Worm (Caenorhabditis elegans) whole organism, L4 larva: ENCODE results near the gene ZK370.6.

Experiments used
- F37D6.2 ChIP-seq: sonication (generic microtip); optimal IDR thresholded peaks from 2 replicates; lab custom pipeline; 2016; ENCODE audit warnings: mild to moderate bottlenecking, missing genetic modification characterization, missing compliant biosample characterization
- F49E8.2 ChIP-seq: sonication (generic microtip); optimal IDR thresholded peaks from 2 replicates; lab custom pipeline; 2016; ENCODE audit warnings: missing compliant biosample characterization, mild to moderate bottlenecking, missing genetic modification characterization, borderline replicate concordance
- T20F7.1 ChIP-seq: fragments of 200-800 bp; sonication (Bioruptor generic); optimal IDR thresholded peaks from 2 replicates; lab custom pipeline; 2018; ENCODE audit warnings: mild to moderate bottlenecking, missing genetic modification characterization, missing compliant biosample characterization
- Y48G9A.11 ChIP-seq: fragments of 200-800 bp; sonication (Bioruptor generic); IDR thresholded peaks from 2 replicates; pipeline ENCODE4 v1.3.6; 2022; ENCODE audit warnings: missing genetic modification reagents, missing genetic modification characterization, missing compliant biosample characterization
- aha-1 ChIP-seq: fragments of 150-350 bp; peaks from one replicate; lab custom pipeline; 2014; ENCODE audit warnings: missing biosample characterization, missing genetic modification characterization
- arid-1 ChIP-seq: fragments of 200-800 bp; sonication (Bioruptor generic); conservative IDR thresholded peaks from 2 replicates; pipeline ENCODE4 v1.3.6; 2022; ENCODE audit warnings: missing genetic modification reagents, missing genetic modification characterization, missing compliant biosample characterization
- ceh-20 ChIP-seq: fragments of 200-800 bp; sonication (Bioruptor generic); IDR thresholded peaks from 2 replicates; pipeline ENCODE4 v1.3.6; 2022; ENCODE audit warnings: missing genetic modification reagents, missing genetic modification characterization, missing compliant biosample characterization
- ceh-32 ChIP-seq: sonication (generic microtip); optimal IDR thresholded peaks from 2 replicates; lab custom pipeline; 2016; ENCODE audit warnings: mild to moderate bottlenecking, missing genetic modification characterization, missing compliant biosample characterization; ENCODE audit not compliant: poor library complexity
- cey-2 ChIP-seq: sonication (generic microtip); optimal IDR thresholded peaks from 3 replicates; lab custom pipeline; 2017; ENCODE audit warnings: missing genetic modification characterization, mild to moderate bottlenecking, missing compliant biosample characterization, antibody characterized with exemption, borderline replicate concordance; ENCODE audit not compliant: insufficient read depth
- daf-12 ChIP-seq: fragments of 150-350 bp; optimal IDR thresholded peaks from 2 replicates; lab custom pipeline; 2014; ENCODE audit warnings: missing biosample characterization, missing genetic modification reagents, missing genetic modification characterization
- daf-16 ChIP-seq, 3 experiments: sonication (generic microtip); optimal IDR thresholded peaks; 2 replicates each; lab custom pipeline; 2016 to 2017; ENCODE audit warnings: missing genetic modification characterization in 3 of 3, missing genetic modification reagents in 3 of 3, mild to moderate bottlenecking in 2 of 3, missing compliant biosample characterization in 2 of 3, missing biosample characterization in 1 of 3, moderate library complexity in 1 of 3
- dmd-6 ChIP-seq: fragments of 200-800 bp; sonication (Bioruptor generic); IDR thresholded peaks from 2 replicates; pipeline ENCODE4 v1.3.6; 2022; ENCODE audit warnings: missing genetic modification reagents, missing genetic modification characterization, missing compliant biosample characterization
- dmd-9 ChIP-seq: fragments of 200-800 bp; sonication (Bioruptor generic); IDR thresholded peaks from 2 replicates; pipeline ENCODE4 v1.3.6; 2022; ENCODE audit warnings: missing genetic modification reagents, missing genetic modification characterization, missing compliant biosample characterization
- dve-1 ChIP-seq: sonication (generic microtip); optimal IDR thresholded peaks from 2 replicates; lab custom pipeline; 2017; ENCODE audit warnings: antibody characterized with exemption, mild to moderate bottlenecking, missing genetic modification characterization, missing compliant biosample characterization; ENCODE audit not compliant: insufficient read depth
- gei-8 ChIP-seq: fragments of 200-800 bp; sonication (Bioruptor generic); optimal IDR thresholded peaks from 2 replicates; lab custom pipeline; 2018; ENCODE audit warnings: mild to moderate bottlenecking, missing genetic modification characterization, missing compliant biosample characterization
- hif-1 ChIP-seq, 2 experiments: sonication (generic microtip); optimal IDR thresholded peaks; 2 replicates each; lab custom pipeline; 2016 to 2017; ENCODE audit warnings: missing compliant biosample characterization in 2 of 2, missing genetic modification characterization in 2 of 2, missing genetic modification reagents in 2 of 2, missing genotype in 2 of 2, mild to moderate bottlenecking in 1 of 2
- hlh-11 ChIP-seq: fragments of 200-800 bp; sonication (Bioruptor generic); optimal IDR thresholded peaks from 2 replicates; lab custom pipeline; 2018; ENCODE audit warnings: mild to moderate bottlenecking, missing genetic modification characterization, missing compliant biosample characterization
- hlh-30 ChIP-seq: sonication (generic microtip); optimal IDR thresholded peaks from 2 replicates; lab custom pipeline; 2017; ENCODE audit warnings: antibody characterized with exemption, mild to moderate bottlenecking, missing genetic modification characterization, missing compliant biosample characterization; ENCODE audit not compliant: insufficient read depth
- lin-1 ChIP-seq: fragments of 200-800 bp; sonication (Bioruptor generic); IDR thresholded peaks from 2 replicates; pipeline ENCODE4 v1.3.6; 2022; ENCODE audit warnings: missing genetic modification reagents, missing genetic modification characterization, missing compliant biosample characterization
- lin-13 ChIP-seq: fragments of 150-350 bp; optimal IDR thresholded peaks from 2 replicates; lab custom pipeline; 2014; ENCODE audit warnings: missing biosample characterization, missing genetic modification reagents, missing genetic modification characterization
- lin-38 ChIP-seq: fragments of 200-800 bp; sonication (Bioruptor generic); IDR thresholded peaks from 2 replicates; pipeline ENCODE4 v1.3.6; 2022; ENCODE audit warnings: missing genetic modification reagents, missing genetic modification characterization, missing compliant biosample characterization
- madf-5 ChIP-seq, 2 experiments: fragments of 200-800 bp; sonication (Bioruptor generic); IDR thresholded peaks; 2 replicates each; pipeline ENCODE4 v1.3.6; 2022; ENCODE audit warnings: missing compliant biosample characterization in 2 of 2, missing genetic modification characterization in 2 of 2
- mdl-1 ChIP-seq, 2 experiments: fragments of 150-350 bp in 1 of 2; sonication (generic microtip) in 1 of 2; optimal IDR thresholded peaks; 2 replicates each; lab custom pipeline; 2014 to 2017; ENCODE audit warnings: missing biosample characterization in 2 of 2, missing genetic modification characterization in 2 of 2
- mep-1 ChIP-seq: fragments of 150-350 bp; sonication (generic microtip); optimal IDR thresholded peaks from 3 replicates; lab custom pipeline; 2014; ENCODE audit warnings: missing biosample characterization, missing genetic modification characterization
- mes-2 ChIP-seq: sonication (generic microtip); optimal IDR thresholded peaks from 2 replicates; lab custom pipeline; 2016; ENCODE audit warnings: missing genotype, mild to moderate bottlenecking, missing genetic modification characterization, missing compliant biosample characterization; ENCODE audit not compliant: poor library complexity, severe bottlenecking
- mxl-3 ChIP-seq: fragments of 200-800 bp; sonication (Bioruptor generic); optimal IDR thresholded peaks from 2 replicates; lab custom pipeline; 2018; ENCODE audit warnings: mild to moderate bottlenecking, missing genetic modification characterization, missing compliant biosample characterization
- nhr-102 ChIP-seq: sonication (generic microtip); optimal IDR thresholded peaks from 2 replicates; lab custom pipeline; 2016; ENCODE audit warnings: mild to moderate bottlenecking, missing genetic modification characterization, moderate library complexity, missing compliant biosample characterization
- nhr-11 ChIP-seq: fragments of 150-350 bp; optimal IDR thresholded peaks from 2 replicates; lab custom pipeline; 2014; ENCODE audit warnings: missing biosample characterization, missing genetic modification characterization
- nhr-111 ChIP-seq: fragments of 200-800 bp; sonication (Bioruptor generic); optimal IDR thresholded peaks from 2 replicates; lab custom pipeline; 2018; ENCODE audit warnings: mild to moderate bottlenecking, missing genetic modification characterization, missing compliant biosample characterization
- nhr-25 ChIP-seq: sonication (generic microtip); optimal IDR thresholded peaks from 2 replicates; lab custom pipeline; 2017; ENCODE audit warnings: missing genetic modification characterization, mild to moderate bottlenecking, missing compliant biosample characterization, antibody characterized with exemption, moderate library complexity, borderline replicate concordance; ENCODE audit not compliant: insufficient read depth
- nhr-28 ChIP-seq: fragments of 150-350 bp; optimal IDR thresholded peaks from 2 replicates; lab custom pipeline; 2014; ENCODE audit warnings: missing biosample characterization, missing genetic modification characterization
- nhr-48 ChIP-seq: sonication (generic microtip); optimal IDR thresholded peaks from 2 replicates; lab custom pipeline; 2016; ENCODE audit warnings: mild to moderate bottlenecking, missing genetic modification characterization, missing compliant biosample characterization
- nhr-6 ChIP-seq: fragments of 150-350 bp; optimal IDR thresholded peaks from 2 replicates; lab custom pipeline; 2014; ENCODE audit warnings: missing biosample characterization, missing genetic modification characterization
- nhr-77 ChIP-seq: fragments of 150-350 bp; optimal IDR thresholded peaks from 2 replicates; lab custom pipeline; 2014; ENCODE audit warnings: missing biosample characterization, missing genetic modification characterization
- php-3 ChIP-seq: fragments of 200-800 bp; sonication (Bioruptor generic); IDR thresholded peaks from 2 replicates; pipeline ENCODE4 v1.3.6; 2022; ENCODE audit warnings: missing genetic modification reagents, missing genetic modification characterization, missing compliant biosample characterization
- pqm-1 ChIP-seq: sonication (generic microtip); optimal IDR thresholded peaks from 2 replicates; lab custom pipeline; 2017; ENCODE audit warnings: missing biosample characterization, missing genetic modification characterization
- rbr-2 ChIP-seq: sonication (generic microtip); optimal IDR thresholded peaks from 2 replicates; lab custom pipeline; 2016; ENCODE audit warnings: missing genotype, missing genetic modification characterization, missing compliant biosample characterization
- spr-1 ChIP-seq: sonication (generic microtip); optimal IDR thresholded peaks from 2 replicates; lab custom pipeline; 2016; ENCODE audit warnings: mild to moderate bottlenecking, missing genetic modification characterization, missing compliant biosample characterization
- tra-1 ChIP-seq: fragments of 200-800 bp; sonication (Bioruptor generic); IDR thresholded peaks from 2 replicates; pipeline ENCODE4 v1.3.6; 2022; ENCODE audit warnings: missing genetic modification reagents, missing genetic modification characterization, missing compliant biosample characterization
- unc-130 ChIP-seq: sonication (generic microtip); optimal IDR thresholded peaks from 2 replicates; lab custom pipeline; 2016; ENCODE audit warnings: missing genetic modification reagents, missing genetic modification characterization, missing compliant biosample characterization
- unc-62 ChIP-seq, 3 experiments: fragments of 150-350 bp in 1 of 3; sonication (generic microtip); optimal IDR thresholded peaks in 2 of 3; peaks in 1 of 3; 1 replicate in 1 of 3; 2 replicates in 2 of 3; lab custom pipeline; 2014 to 2017; ENCODE audit warnings: missing biosample characterization in 3 of 3, missing genetic modification characterization in 3 of 3, missing genetic modification reagents in 3 of 3, missing genotype in 1 of 3
- zag-1 ChIP-seq: fragments of 150-350 bp; optimal IDR thresholded peaks from 2 replicates; lab custom pipeline; 2014; ENCODE audit warnings: missing biosample characterization, missing genetic modification characterization
- zip-11 ChIP-seq: fragments of 200-800 bp; sonication (Bioruptor generic); IDR thresholded peaks from 2 replicates; pipeline ENCODE4 v1.3.6; 2022; ENCODE audit warnings: missing genetic modification characterization, missing compliant biosample characterization

ZK370.6 gene

DNA sequence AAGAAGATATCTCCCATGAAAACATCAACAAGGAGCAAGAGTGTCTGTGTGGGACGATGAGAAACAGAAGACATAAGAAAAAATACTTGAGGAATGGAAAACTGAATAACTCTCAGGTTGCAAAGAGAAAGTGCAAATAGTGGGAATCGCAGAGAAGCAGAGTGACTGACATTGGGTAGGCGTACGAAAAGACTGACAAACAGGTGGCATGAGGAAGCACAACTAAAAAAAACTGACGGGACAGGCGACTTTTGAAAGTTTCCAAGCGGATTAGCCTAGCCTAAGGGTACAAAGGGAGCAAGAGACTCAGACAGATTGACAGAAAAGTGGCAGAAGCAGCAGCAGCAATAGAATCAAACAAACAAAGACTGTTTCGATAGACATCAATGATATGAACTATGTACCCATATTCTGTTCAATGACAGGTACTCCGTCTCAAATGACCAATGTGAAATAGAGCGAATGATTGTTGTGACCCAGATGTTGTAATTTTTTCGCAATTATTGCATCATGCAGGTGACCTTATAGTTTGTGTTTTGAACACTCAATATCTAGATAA is 9.2 kb downstream of the ZK370.6 start (continued):
- TF ChIP-seq lin-13 (GFP tag; lab: Kevin White, UChicago) (peak; percentile 7), ceh-32 (tag; lab: Kevin White, UChicago) (no peak), cey-2 (no peak), hlh-11 (tag; lab: Kevin White, UChicago) (peak; percentile 86), nhr-48 (tag; lab: Kevin White, UChicago) (peak; percentile 66), aha-1 (tag; lab: Kevin White, UChicago) (peak; percentile 87), mxl-3 (GFP tag; lab: Kevin White, UChicago) (peak; percentile 65), tra-1 (peak; percentile 63; the same call in 1 of the 2 replicates), unc-62 (GFP tag; optimal IDR thresholded peaks at IDR 0.05 in 1 of 2; lab: Kevin White, UChicago) (peak in 1 of 2 experiments; percentile 82), unc-62 (tag; optimal IDR thresholded peaks at IDR 0.05; lab: Kevin White, UChicago) (no peak), mep-1 (peak; percentile 41), mdl-1 (tag; optimal IDR thresholded peaks at IDR 0.05; lab: Kevin White, UChicago) (peak in 1 of 2 experiments; percentile 40), spr-1 (tag; lab: Kevin White, UChicago) (no peak), F49E8.2 (tag; lab: Kevin White, UChicago) (no peak), dve-1 (tag; lab: Kevin White, UChicago) (peak; percentile 47), daf-12 (no peak), hlh-30 (peak; percentile 78), php-3 (GFP tag; lab: Robert Waterston, UW) (no peak), T20F7.1 (GFP tag; lab: Kevin White, UChicago) (peak; percentile 10), nhr-6 (tag; lab: Kevin White, UChicago) (no peak), gei-8 (GFP tag; lab: Kevin White, UChicago) (peak; percentile 5), unc-130 (GFP tag; lab: Kevin White, UChicago) (no peak), F37D6.2 (tag; lab: Kevin White, UChicago) (no peak), zag-1 (tag; lab: Kevin White, UChicago) (no peak), hif-1 (tag; optimal IDR thresholded peaks at IDR 0.05; lab: Kevin White, UChicago) (peak in 1 of 2 experiments; percentile 34)

DNA sequence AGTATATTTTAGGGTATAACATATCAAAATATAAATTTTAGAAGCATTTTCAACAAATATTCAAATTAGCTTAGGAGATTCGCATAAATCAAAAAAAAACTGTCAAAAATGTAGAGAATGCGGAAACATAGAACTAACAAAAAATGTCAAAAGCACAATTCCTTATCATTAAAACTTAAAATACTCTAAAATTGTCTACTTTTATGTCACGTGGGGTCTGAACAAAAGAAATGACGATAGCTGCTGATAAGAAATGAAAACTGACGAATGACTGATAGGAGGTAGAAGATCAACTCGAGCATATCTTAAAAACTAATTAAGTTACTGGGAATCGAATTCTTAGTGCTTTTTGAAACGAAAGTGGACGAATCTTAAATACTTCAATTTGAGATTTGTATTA is 10.0 kb downstream of the ZK370.6 start:
- peak; percentile 10 for TF ChIP-seq nhr-77 (tag; lab: Kevin White, UChicago)
- 0 out of 2 replicates have a peak, but pooled peaks have one; percentile 11 for TF ChIP-seq ceh-20 (GFP tag; lab: Robert Waterston, UW)
- TF ChIP-seq T20F7.1 (GFP tag; lab: Kevin White, UChicago): peak; percentile 1
- TF ChIP-seq daf-16 (GFP tag; optimal IDR thresholded peaks at IDR 0.05; lab: Kevin White, UChicago): peak in 1 of 2 experiments; percentile 28
- TF ChIP-seq daf-16 (tag; optimal IDR thresholded peaks at IDR 0.05; lab: Kevin White, UChicago): peak; percentile 52
- no peak for TF ChIP-seq madf-5 (GFP tag; IDR thresholded peaks at IDR 0.05; lab: Robert Waterston, UW)
- TF ChIP-seq nhr-11 (tag; lab: Kevin White, UChicago): no peak
- no peak for TF ChIP-seq arid-1
- TF ChIP-seq Y48G9A.11 (GFP tag; lab: Robert Waterston, UW): no peak
- TF ChIP-seq lin-38 (GFP tag; lab: Robert Waterston, UW): peak; percentile 24; the same call in 1 of the 2 replicates
- peak; percentile 3 for TF ChIP-seq mes-2 (tag; lab: Kevin White, UChicago)
- peak in 1 of 2 experiments; percentile 75 for TF ChIP-seq mdl-1 (tag; optimal IDR thresholded peaks at IDR 0.05; lab: Kevin White, UChicago)
- TF ChIP-seq php-3 (GFP tag; lab: Robert Waterston, UW): peak; percentile 72
- TF ChIP-seq hlh-30: peak; percentile 53
- TF ChIP-seq nhr-25 (tag; lab: Kevin White, UChicago): no peak
- no peak for TF ChIP-seq zip-11 (GFP tag; lab: Robert Waterston, UW)
- TF ChIP-seq aha-1 (tag; lab: Kevin White, UChicago): peak; percentile 8
- TF ChIP-seq nhr-102 (tag; lab: Kevin White, UChicago): peak; percentile 56
- TF ChIP-seq hlh-11 (tag; lab: Kevin White, UChicago): peak; percentile 62
- TF ChIP-seq pqm-1 (tag; lab: Kevin White, UChicago): peak; percentile 88
- TF ChIP-seq dmd-9 (GFP tag; lab: Robert Waterston, UW): no peak
- no peak for TF ChIP-seq rbr-2 (tag; lab: Kevin White, UChicago)
- peak; percentile 44 for TF ChIP-seq nhr-28
- peak; percentile 94 for TF ChIP-seq dve-1 (tag; lab: Kevin White, UChicago)
- TF ChIP-seq lin-1 (GFP tag; lab: Robert Waterston, UW): peak; percentile 66
- no peak for TF ChIP-seq nhr-111 (GFP tag; lab: Kevin White, UChicago)
- peak; percentile 91 for TF ChIP-seq dmd-6 (GFP tag; lab: Robert Waterston, UW)
- peak; percentile 64; the same call in 1 of the 2 replicates for TF ChIP-seq tra-1
- TF ChIP-seq, all 104 proteins: peak for 18
